Worm (Caenorhabditis elegans) whole organism, L1 larva: ENCODE results near the gene C18H9.5.

Source experiments
- C34B4.2 ChIP-seq: sonication (generic microtip); optimal IDR thresholded peaks from 2 replicates; lab custom pipeline; 2017; ENCODE audit warnings: mild to moderate bottlenecking, missing genetic modification characterization, missing compliant biosample characterization
- alr-1 ChIP-seq: fragments of 200-800 bp; sonication (Bioruptor generic); optimal IDR thresholded peaks from 2 replicates; lab custom pipeline; 2018; ENCODE audit warnings: borderline replicate concordance, mild to moderate bottlenecking, missing genetic modification characterization, missing compliant biosample characterization
- aly-2 ChIP-seq: fragments of 150-350 bp; optimal IDR thresholded peaks from 2 replicates; lab custom pipeline; 2014; ENCODE audit warnings: missing biosample characterization, missing genetic modification characterization
- ceh-63 ChIP-seq: fragments of 200-800 bp; sonication (Bioruptor generic); optimal IDR thresholded peaks from 2 replicates; lab custom pipeline; 2018; ENCODE audit warnings: mild to moderate bottlenecking, missing genetic modification characterization, missing compliant biosample characterization
- ceh-8 ChIP-seq: fragments of 200-800 bp; sonication (Bioruptor generic); optimal IDR thresholded peaks from 2 replicates; lab custom pipeline; 2018; ENCODE audit warnings: mild to moderate bottlenecking, missing genetic modification characterization, moderate library complexity, missing compliant biosample characterization
- ceh-82 ChIP-seq, 3 experiments: fragments of 150-350 bp in 1 of 3; sonication (generic microtip) in 2 of 3; optimal IDR thresholded peaks; 2 replicates each; lab custom pipeline; 2014 to 2017; ENCODE audit warnings: missing biosample characterization in 3 of 3, missing genetic modification characterization in 3 of 3
- ceh-90 ChIP-seq: sonication (generic microtip); optimal IDR thresholded peaks from 2 replicates; lab custom pipeline; 2016; ENCODE audit warnings: missing genetic modification characterization, missing compliant biosample characterization
- ces-1 ChIP-seq: fragments of 150-350 bp; optimal IDR thresholded peaks from 2 replicates; lab custom pipeline; 2014; ENCODE audit warnings: missing biosample characterization, missing genetic modification reagents, missing genetic modification characterization
- egl-27 ChIP-seq, 2 experiments: fragments of 150-350 bp in 1 of 2; sonication (generic microtip); optimal IDR thresholded peaks; 3 replicates each; lab custom pipeline; 2017 to 2018; ENCODE audit warnings: missing biosample characterization in 2 of 2, missing genetic modification characterization in 2 of 2, missing genetic modification reagents in 2 of 2
- elt-2 ChIP-seq: sonication (generic microtip); optimal IDR thresholded peaks from 2 replicates; lab custom pipeline; 2016; ENCODE audit warnings: missing genetic modification characterization, mild to moderate bottlenecking, inconsistent platforms, missing compliant biosample characterization, missing genetic modification reagents
- ets-5 ChIP-seq: fragments of 200-800 bp; sonication (Bioruptor generic); IDR thresholded peaks from 2 replicates; pipeline ENCODE4 v1.3.6; 2022; ENCODE audit warnings: missing genetic modification characterization, missing compliant biosample characterization
- fkh-10 ChIP-seq: sonication (generic microtip); optimal IDR thresholded peaks from 2 replicates; lab custom pipeline; 2017; ENCODE audit warnings: missing biosample characterization, missing genetic modification reagents, missing genetic modification characterization
- fkh-4 ChIP-seq: sonication (generic microtip); optimal IDR thresholded peaks from 2 replicates; lab custom pipeline; 2016; ENCODE audit warnings: missing compliant biosample characterization, missing genetic modification characterization, borderline replicate concordance
- hlh-17 ChIP-seq: fragments of 200-800 bp; sonication (Bioruptor generic); optimal IDR thresholded peaks from 2 replicates; lab custom pipeline; 2018; ENCODE audit warnings: missing genetic modification characterization, mild to moderate bottlenecking, missing compliant biosample characterization, moderate library complexity, borderline replicate concordance
- hlh-4 ChIP-seq: sonication (generic microtip); optimal IDR thresholded peaks from 2 replicates; lab custom pipeline; 2016; ENCODE audit warnings: mild to moderate bottlenecking, missing genetic modification characterization, missing compliant biosample characterization
- lin-13 ChIP-seq: fragments of 150-350 bp; optimal IDR thresholded peaks from 2 replicates; lab custom pipeline; 2014; ENCODE audit warnings: missing biosample characterization, missing genetic modification reagents, missing genetic modification characterization
- lin-14 ChIP-seq: fragments of 200-800 bp; sonication (Bioruptor generic); optimal IDR thresholded peaks from 2 replicates; lab custom pipeline; 2018; ENCODE audit warnings: mild to moderate bottlenecking, missing genetic modification characterization, moderate library complexity, missing compliant biosample characterization
- lin-35 ChIP-seq, 2 experiments: fragments of 150-350 bp; optimal IDR thresholded peaks; 2 replicates each; lab custom pipeline; 2014; ENCODE audit warnings: missing biosample characterization in 2 of 2, missing genetic modification characterization in 2 of 2, missing genetic modification reagents in 2 of 2
- lsy-2 ChIP-seq, 2 experiments: fragments of 150-350 bp; optimal IDR thresholded peaks; 2 replicates each; lab custom pipeline; 2014; ENCODE audit warnings: missing biosample characterization in 2 of 2, missing genetic modification characterization in 2 of 2
- mab-9 ChIP-seq: fragments of 200-800 bp; sonication (Bioruptor generic); IDR thresholded peaks from 2 replicates; pipeline ENCODE4 v1.3.6; 2022; ENCODE audit warnings: missing genetic modification reagents, missing genetic modification characterization, missing compliant biosample characterization
- mep-1 ChIP-seq: fragments of 150-350 bp; optimal IDR thresholded peaks from 2 replicates; lab custom pipeline; 2014; ENCODE audit warnings: missing biosample characterization, missing genetic modification characterization
- nhr-11 ChIP-seq: fragments of 150-350 bp; optimal IDR thresholded peaks from 2 replicates; lab custom pipeline; 2014; ENCODE audit warnings: missing biosample characterization, missing genetic modification characterization
- nhr-19 ChIP-seq: fragments of 200-800 bp; sonication (Bioruptor generic); conservative IDR thresholded peaks from 2 replicates; pipeline ENCODE4 v1.3.6; 2022; ENCODE audit warnings: missing genetic modification characterization, missing compliant biosample characterization
- nhr-20 ChIP-seq: sonication (generic microtip); optimal IDR thresholded peaks from 2 replicates; lab custom pipeline; 2016; ENCODE audit warnings: mild to moderate bottlenecking, missing genetic modification characterization, missing compliant biosample characterization
- nhr-47 ChIP-seq: sonication (generic microtip); optimal IDR thresholded peaks from 2 replicates; lab custom pipeline; 2016; ENCODE audit warnings: mild to moderate bottlenecking, missing genetic modification characterization, moderate library complexity, missing compliant biosample characterization
- nhr-71 ChIP-seq: sonication (generic microtip); optimal IDR thresholded peaks from 2 replicates; lab custom pipeline; 2016; ENCODE audit warnings: mild to moderate bottlenecking, missing genetic modification characterization, moderate library complexity, missing compliant biosample characterization
- nhr-84 ChIP-seq: sonication (generic microtip); optimal IDR thresholded peaks from 2 replicates; lab custom pipeline; 2017; ENCODE audit warnings: missing biosample characterization, missing genetic modification characterization
- nhr-85 ChIP-seq: sonication (generic microtip); peaks from one replicate; lab custom pipeline; 2016; ENCODE audit warnings: missing genetic modification characterization, inconsistent platforms, missing compliant biosample characterization
- nhr-90 ChIP-seq: sonication (generic microtip); optimal IDR thresholded peaks from 2 replicates; lab custom pipeline; 2016; ENCODE audit warnings: mild to moderate bottlenecking, missing genetic modification characterization, missing compliant biosample characterization; ENCODE audit not compliant: poor library complexity
- pag-3 ChIP-seq: sonication (generic microtip); optimal IDR thresholded peaks from 2 replicates; lab custom pipeline; 2017; ENCODE audit warnings: missing genetic modification characterization, mild to moderate bottlenecking, missing compliant biosample characterization, antibody characterized with exemption, borderline replicate concordance; ENCODE audit not compliant: insufficient read depth
- pax-3 ChIP-seq: fragments of 200-800 bp; sonication (Bioruptor generic); optimal IDR thresholded peaks from 2 replicates; lab custom pipeline; 2018; ENCODE audit warnings: mild to moderate bottlenecking, missing genetic modification characterization, moderate library complexity, missing compliant biosample characterization
- pqm-1 ChIP-seq: sonication (generic microtip); optimal IDR thresholded peaks from 3 replicates; lab custom pipeline; 2017; ENCODE audit warnings: missing biosample characterization, missing genetic modification characterization
- skn-1 ChIP-seq: fragments of 150-350 bp; optimal IDR thresholded peaks from 2 replicates; lab custom pipeline; 2014; ENCODE audit warnings: missing biosample characterization, missing genetic modification characterization
- snpc-4 ChIP-seq: fragments of 150-350 bp; optimal IDR thresholded peaks from 2 replicates; lab custom pipeline; 2014; ENCODE audit warnings: missing biosample characterization, missing genetic modification characterization
- sptf-1 ChIP-seq: fragments of 150-350 bp; optimal IDR thresholded peaks from 2 replicates; lab custom pipeline; 2014; ENCODE audit warnings: missing biosample characterization, missing genetic modification characterization
- swsn-7 ChIP-seq: sonication (generic microtip); optimal IDR thresholded peaks from 2 replicates; lab custom pipeline; 2016; ENCODE audit warnings: missing genetic modification characterization, missing compliant biosample characterization
- tbx-2 ChIP-seq: sonication (generic microtip); optimal IDR thresholded peaks from 2 replicates; lab custom pipeline; 2016; ENCODE audit warnings: missing genetic modification characterization, missing compliant biosample characterization
- unc-130 ChIP-seq: fragments of 150-350 bp; optimal IDR thresholded peaks from 2 replicates; lab custom pipeline; 2017; ENCODE audit warnings: missing biosample characterization, missing genetic modification characterization, inconsistent platforms
- unc-62 ChIP-seq: fragments of 150-350 bp; optimal IDR thresholded peaks from 2 replicates; lab custom pipeline; 2014; ENCODE audit warnings: missing biosample characterization, missing genetic modification reagents, missing genetic modification characterization
- xbp-1 ChIP-seq: sonication (generic microtip); optimal IDR thresholded peaks from 2 replicates; lab custom pipeline; 2016; ENCODE audit warnings: missing genetic modification characterization, missing compliant biosample characterization
- zag-1 ChIP-seq: fragments of 150-350 bp; optimal IDR thresholded peaks from 2 replicates; lab custom pipeline; 2014; ENCODE audit warnings: missing biosample characterization, missing genetic modification characterization
- zip-4 ChIP-seq: fragments of 200-800 bp; sonication (Bioruptor generic); optimal IDR thresholded peaks from 2 replicates; lab custom pipeline; 2018; ENCODE audit warnings: mild to moderate bottlenecking, missing genetic modification characterization, moderate library complexity, missing compliant biosample characterization

Gene C18H9.5

DNA sequence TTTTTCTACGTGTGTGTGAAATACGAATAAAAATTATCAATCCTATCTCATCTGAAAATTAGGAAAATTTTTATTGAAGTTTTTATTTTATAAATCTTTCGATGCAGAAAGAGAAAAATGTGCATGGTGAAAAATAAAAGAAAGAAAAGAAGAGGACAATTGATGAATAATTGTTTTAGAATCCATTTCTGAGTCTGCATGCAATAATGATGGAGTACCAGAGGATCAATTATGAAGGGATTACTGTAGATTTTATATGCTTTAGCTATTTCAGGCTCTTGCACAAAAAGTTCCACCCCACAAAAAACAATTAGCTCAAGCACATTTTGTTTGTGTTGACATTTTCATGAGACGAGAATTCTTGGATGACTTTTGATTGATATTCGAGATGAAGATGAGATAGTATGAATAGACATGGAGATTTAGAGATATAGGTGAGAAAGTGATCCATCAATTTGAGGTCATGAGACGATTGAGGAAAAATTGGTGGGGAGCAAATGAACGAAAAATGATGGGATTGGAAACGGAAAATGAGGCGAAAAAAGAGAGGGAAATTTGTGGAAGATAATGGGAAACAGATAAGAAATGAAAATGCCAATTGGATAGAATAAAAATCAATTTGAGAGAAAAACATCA, 10.3 kb upstream of the C18H9.5 start, which contains the start of gene rpy-1 (continued):
- TF ChIP-seq snpc-4 (no peak), mab-9 (GFP tag; lab: Robert Waterston, UW) (no peak), zag-1 (no peak), sptf-1 (tag; lab: Kevin White, UChicago) (no peak), egl-27 (tag; optimal IDR thresholded peaks at IDR 0.05; lab: Kevin White, UChicago) (no peak), lin-35 (GFP tag; optimal IDR thresholded peaks at IDR 0.05; lab: Kevin White, UChicago) (no peak), swsn-7 (tag; lab: Kevin White, UChicago) (no peak), xbp-1 (tag; lab: Kevin White, UChicago) (no peak), nhr-11 (tag; lab: Kevin White, UChicago) (no peak), unc-62 (no peak), ets-5 (no peak), C34B4.2 (tag; lab: Kevin White, UChicago) (no peak), pax-3 (tag; lab: Kevin White, UChicago) (no peak), elt-2 (tag; lab: Kevin White, UChicago) (no peak), ceh-82 (tag; optimal IDR thresholded peaks at IDR 0.05; lab: Kevin White, UChicago) (no peak), lsy-2 (tag; optimal IDR thresholded peaks at IDR 0.05; lab: Kevin White, UChicago) (peak; percentile 36 to 51), nhr-20 (peak; percentile 21), fkh-10 (GFP tag; lab: Kevin White, UChicago) (no peak), unc-130 (no peak), pag-3 (tag; lab: Kevin White, UChicago) (no peak), ceh-8 (GFP tag; lab: Kevin White, UChicago) (no peak), ceh-90 (tag; lab: Kevin White, UChicago) (no peak), hlh-4 (tag; lab: Kevin White, UChicago) (no peak), nhr-47 (tag; lab: Kevin White, UChicago) (no peak), nhr-90 (tag; lab: Kevin White, UChicago) (no peak), ceh-63 (no peak), lin-14 (GFP tag; lab: Kevin White, UChicago) (peak; percentile 76), alr-1 (tag; lab: Kevin White, UChicago) (no peak), hlh-17 (no peak), nhr-71 (tag; lab: Kevin White, UChicago) (peak; percentile 68), mep-1 (tag; lab: Kevin White, UChicago) (no peak), tbx-2 (no peak), nhr-85 (tag; lab: Kevin White, UChicago) (peak; percentile 7), fkh-4 (tag; lab: Kevin White, UChicago) (no peak), aly-2 (tag; lab: Kevin White, UChicago) (no peak), nhr-19 (GFP tag; lab: Robert Waterston, UW) (0 out of 2 replicates have a peak, but pooled peaks have one; percentile 13), ces-1 (GFP tag; lab: Kevin White, UChicago) (no peak), pqm-1 (tag; lab: Kevin White, UChicago) (no peak)
- TF ChIP-seq, all 84 proteins: peak for 13

DNA sequence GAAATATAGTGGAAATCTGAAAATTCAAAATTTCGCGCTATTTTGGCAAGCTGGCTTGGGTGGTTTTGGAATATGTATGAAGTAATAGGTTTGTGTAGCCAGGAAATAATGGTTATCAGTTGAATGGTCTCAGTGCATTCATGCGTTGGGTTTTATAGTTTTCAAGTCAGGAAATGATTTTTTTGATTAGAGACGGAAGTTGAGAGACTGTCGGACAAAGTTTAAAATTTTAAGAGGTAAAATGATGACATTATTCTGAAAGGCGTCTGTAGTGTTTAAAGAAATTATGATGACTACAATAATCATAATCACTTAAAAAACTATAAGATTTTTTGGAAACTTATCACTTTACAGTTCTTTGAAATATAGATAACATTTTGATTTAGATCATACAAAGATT, 6.1 kb upstream of the C18H9.5 start, which contains the start of gene C18H9.6:
Gene C18H9.6, minus strand, starts transcription at position 129 of the 400 bp plus-strand sequence.
- no peak for TF ChIP-seq nhr-84 (tag; lab: Kevin White, UChicago)
- no peak for TF ChIP-seq skn-1 (tag; lab: Kevin White, UChicago)
- TF ChIP-seq zip-4 (GFP tag; lab: Kevin White, UChicago), result no peak
- no peak for TF ChIP-seq lin-13 (GFP tag; lab: Kevin White, UChicago)
- peak; percentile 86 for TF ChIP-seq elt-2 (tag; lab: Kevin White, UChicago)
- no peak for TF ChIP-seq nhr-11 (tag; lab: Kevin White, UChicago)
